Fruit fly (Drosophila melanogaster): Measurements from ENCODE around the gene Cpr65Ea.

Gene Cpr65Ea

dm6 chr3L:7069099-7069498, 17.3 kb downstream of the Cpr65Ea start, which contains the start of gene CG32391:
Gene CG32391 (minus strand): TSS chr3L:7069199.
- no peak for TF ChIP-seq Hr38 (GFP tag; optimal IDR thresholded peaks at IDR 0.05)
- peak; percentile 39 for TF ChIP-seq svp (GFP tag)

dm6 chr3L:7066014-7066413, 20.4 kb downstream of the Cpr65Ea start, which contains the start of gene CG14823:
Gene CG14823 (plus strand): TSS chr3L:7066314.
- peak; percentile 82 for TF ChIP-seq svp (GFP tag)
- TF ChIP-seq CG8632 (GFP tag; optimal IDR thresholded peaks at IDR 0.05), result no peak
- no peak for TF ChIP-seq acj6 (GFP tag; optimal IDR thresholded peaks at IDR 0.05)

dm6 chr3L:7058401-7058999, 27.9 kb downstream of the Cpr65Ea start:
- TF ChIP-seq acj6 (GFP tag; optimal IDR thresholded peaks at IDR 0.05) (no peak), CG11294 (GFP tag; IDR thresholded peaks at IDR 0.05) (no peak), CG8319 (GFP tag; optimal IDR thresholded peaks at IDR 0.05) (no peak), OdsH (GFP tag; optimal IDR thresholded peaks at IDR 0.05) (no peak), CG34406 (GFP tag; optimal IDR thresholded peaks at IDR 0.05) (no peak), spab (GFP tag; optimal IDR thresholded peaks at IDR 0.05) (no peak), CG3032 (tag; optimal IDR thresholded peaks at IDR 0.05) (no peak)

- TF ChIP-seq fd85E (GFP tag; optimal IDR thresholded peaks at IDR 0.05) (no peak), CG6276 (GFP tag; optimal IDR thresholded peaks at IDR 0.05) (no peak), eg (GFP tag; IDR thresholded peaks at IDR 0.05) (no peak), CG6163 (GFP tag; IDR thresholded peaks at IDR 0.05) (no peak), Blimp-1 (GFP tag; optimal IDR thresholded peaks at IDR 0.05) (no peak), CG9139 (GFP tag; optimal IDR thresholded peaks at IDR 0.05) (no peak), Met (GFP tag; optimal IDR thresholded peaks at IDR 0.05) (no peak), Eip75B (GFP tag; optimal IDR thresholded peaks at IDR 0.05) (no peak)
Measured at dm6 chr3L:7037843-7038242, 48.6 kb downstream of the Cpr65Ea start.

Measured in whole organism, prepupa.